Fruit fly (Drosophila melanogaster): ENCODE measurements around the gene Ptp61F.

Gene Ptp61F

DNA sequence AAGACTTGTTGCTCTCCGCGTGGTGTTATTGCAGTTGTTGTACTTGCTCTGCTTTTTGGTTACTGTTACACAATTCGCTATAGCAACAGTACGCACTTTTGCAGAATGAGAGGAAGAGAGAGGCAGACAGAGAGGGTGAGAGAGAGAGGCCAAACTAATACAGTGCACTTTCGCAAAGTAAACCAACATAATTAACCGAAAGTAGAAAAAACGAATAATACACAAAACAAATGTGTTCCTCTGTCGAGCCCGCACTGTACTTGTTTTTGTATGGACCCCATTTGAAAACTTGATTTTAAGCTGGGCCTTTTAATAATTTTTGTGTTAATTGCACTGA, 139.7 kb downstream of the Ptp61F start (continued):
- TF ChIP-seq prd (optimal IDR thresholded peaks at IDR 0.05) (no peak), prd (GFP tag; IDR thresholded peaks at IDR 0.05) (peak; percentile 69), Ptx1 (GFP tag; IDR thresholded peaks at IDR 0.05) (peak; percentile 65), wdn (GFP tag; IDR thresholded peaks at IDR 0.05) (0 out of 2 replicates have a peak, but pooled peaks have one; percentile 9), Bteb2 (GFP tag; optimal IDR thresholded peaks at IDR 0.05) (no peak), Hmr (GFP tag; optimal IDR thresholded peaks at IDR 0.05) (peak; percentile 67), pb (GFP tag; optimal IDR thresholded peaks at IDR 0.05) (no peak), Ets97D (GFP tag; optimal IDR thresholded peaks at IDR 0.05) (no peak), dati (GFP tag; IDR thresholded peaks at IDR 0.05) (no peak), dan (GFP tag; IDR thresholded peaks at IDR 0.05) (no peak), jigr1 (GFP tag; IDR thresholded peaks at IDR 0.05) (no peak), CG7556 (GFP tag; optimal IDR thresholded peaks at IDR 0.05) (peak; percentile 21), kay (GFP tag; optimal IDR thresholded peaks at IDR 0.05) (peak; percentile 42), CG6654 (GFP tag; optimal IDR thresholded peaks at IDR 0.05) (no peak), Jarid2 (GFP tag; optimal IDR thresholded peaks at IDR 0.05) (no peak), bowl (GFP tag; IDR thresholded peaks at IDR 0.05) (peak; percentile 49; the same call in 1 of the 2 replicates), otp (GFP tag; IDR thresholded peaks at IDR 0.05) (no peak), mld (GFP tag; IDR thresholded peaks at IDR 0.05; ENCODE audit: partially characterized antibody) (no peak), Fer3 (tag; optimal IDR thresholded peaks at IDR 0.05) (peak; percentile 39), ham (GFP tag; IDR thresholded peaks at IDR 0.05) (no peak), inv (GFP tag; IDR thresholded peaks at IDR 0.05; ENCODE audit: partially characterized antibody) (no peak), CG6689 (GFP tag; IDR thresholded peaks at IDR 0.05) (peak; percentile 58), caup (GFP tag; optimal IDR thresholded peaks at IDR 0.05; ENCODE audit: severe bottlenecking) (peak; percentile 50), pros (GFP tag; optimal IDR thresholded peaks at IDR 0.05) (no peak), row (GFP tag; IDR thresholded peaks at IDR 0.05) (peak; percentile 87), vvl (GFP tag; IDR thresholded peaks at IDR 0.05) (peak; percentile 79), CG15696 (tag; optimal IDR thresholded peaks at IDR 0.05) (no peak), CG18262 (tag; optimal IDR thresholded peaks at IDR 0.05) (peak; percentile 7), wor (GFP tag; IDR thresholded peaks at IDR 0.05) (no peak), CG31224 (GFP tag; IDR thresholded peaks at IDR 0.05) (peak; percentile 54), CG11560 (tag; IDR thresholded peaks at IDR 0.05) (no peak), CoRest (tag; optimal IDR thresholded peaks at IDR 0.05) (peak; percentile 28), lbe (GFP tag; optimal IDR thresholded peaks at IDR 0.05) (peak; percentile 43), Xrp1 (GFP tag; IDR thresholded peaks at IDR 0.05) (peak; percentile 70), slou (GFP tag; optimal IDR thresholded peaks at IDR 0.05) (no peak), CG17912 (GFP tag; optimal IDR thresholded peaks at IDR 0.05) (no peak), CG6854 (GFP tag; optimal IDR thresholded peaks at IDR 0.05) (no peak), Hand (GFP tag; optimal IDR thresholded peaks at IDR 0.05) (no peak), MBD-R2 (GFP tag; IDR thresholded peaks at IDR 0.05) (peak; percentile 41; the same call in 1 of the 2 replicates), mam (GFP tag; optimal IDR thresholded peaks at IDR 0.05) (peak; percentile 56), pnt (GFP tag; optimal IDR thresholded peaks at IDR 0.05) (peak; percentile 37), chn (GFP tag; optimal IDR thresholded peaks at IDR 0.05) (no peak), Hr78 (GFP tag; optimal IDR thresholded peaks at IDR 0.05) (no peak), CG18764 (GFP tag; optimal IDR thresholded peaks at IDR 0.05) (no peak), Dip3 (GFP tag; optimal IDR thresholded peaks at IDR 0.05) (no peak), hb (GFP tag; IDR thresholded peaks at IDR 0.05; ENCODE audit: partially characterized antibody) (no peak), ci (GFP tag; IDR thresholded peaks at IDR 0.05) (peak; percentile 74; the same call in 2 of the 3 replicates), CG33557 (GFP tag; optimal IDR thresholded peaks at IDR 0.05) (no peak), zfh2 (GFP tag; optimal IDR thresholded peaks at IDR 0.05) (peak; percentile 48), CG14710 (tag; optimal IDR thresholded peaks at IDR 0.05) (no peak)

Measured in whole organism, embryonic.